Fruit fly (Drosophila melanogaster): Measurements from ENCODE around the gene GstD11.

DNA sequence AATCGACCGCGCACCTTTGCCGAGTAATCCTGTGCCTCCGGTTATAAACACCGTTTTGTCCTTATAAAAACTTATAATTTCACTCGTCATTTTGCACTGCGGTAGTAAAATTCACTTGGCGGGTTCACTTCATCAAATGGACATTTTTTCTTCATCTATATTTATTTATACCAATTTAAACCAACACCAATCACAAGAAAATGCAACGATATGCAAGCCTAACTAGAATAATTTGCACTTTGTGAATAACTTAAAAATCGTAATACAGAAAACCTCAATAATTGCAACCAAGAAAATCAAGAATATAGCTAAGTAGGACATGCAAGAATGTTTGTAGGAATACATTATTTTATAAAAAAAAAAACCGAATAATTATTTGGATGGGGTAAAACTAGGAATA is 12.7 kb downstream of the GstD11 start, which contains the start of the genes CG10096 and CG10097:
- TF ChIP-seq N (GFP tag; optimal IDR thresholded peaks at IDR 0.05) (no peak), Sp1 (GFP tag; optimal IDR thresholded peaks at IDR 0.05) (no peak), br (GFP tag; optimal IDR thresholded peaks at IDR 0.05) (no peak), HLH106 (tag; optimal IDR thresholded peaks at IDR 0.05) (no peak), rgr (GFP tag; optimal IDR thresholded peaks at IDR 0.05) (no peak), dmrt93B (GFP tag; optimal IDR thresholded peaks at IDR 0.05) (no peak), pan (optimal IDR thresholded peaks at IDR 0.05) (no peak), Mio (GFP tag; optimal IDR thresholded peaks at IDR 0.05) (no peak)

Data from whole organism, wandering third instar larva.